Worm (Caenorhabditis elegans) whole organism, L1 larva: Measurements from ENCODE around the gene mig-10.

Experiments
- Y116A8C.19 ChIP-seq: sonication (generic microtip); optimal IDR thresholded peaks from 2 replicates; lab custom pipeline; 2016; ENCODE audit warnings: missing compliant biosample characterization, missing genetic modification characterization, borderline replicate concordance
- ama-1 ChIP-seq: fragments of 150-350 bp; optimal IDR thresholded peaks from 2 replicates; lab custom pipeline; 2014
- efl-1 ChIP-seq, 4 experiments: fragments of 150-350 bp; optimal IDR thresholded peaks in 3 of 4; peaks in 1 of 4; 1 replicate in 1 of 4; 2 replicates in 3 of 4; lab custom pipeline; 2014; ENCODE audit warnings: missing biosample characterization in 2 of 4, missing genetic modification characterization in 2 of 4, missing genetic modification reagents in 2 of 4
- elt-3 ChIP-seq, 6 experiments: fragments of 150-350 bp in 1 of 6; sonication (generic microtip); optimal IDR thresholded peaks; 2 replicates each; lab custom pipeline; 2017 to 2018; ENCODE audit warnings: missing biosample characterization in 6 of 6, missing genetic modification characterization in 6 of 6, inconsistent platforms in 1 of 6
- fkh-4 ChIP-seq: sonication (generic microtip); optimal IDR thresholded peaks from 2 replicates; lab custom pipeline; 2016; ENCODE audit warnings: missing compliant biosample characterization, missing genetic modification characterization, borderline replicate concordance
- lin-15B ChIP-seq: fragments of 150-350 bp; sonication (generic microtip); optimal IDR thresholded peaks from 3 replicates; lab custom pipeline; 2014; ENCODE audit warnings: missing biosample characterization, missing genetic modification characterization
- unc-62 ChIP-seq: fragments of 150-350 bp; optimal IDR thresholded peaks from 2 replicates; lab custom pipeline; 2014; ENCODE audit warnings: missing biosample characterization, missing genetic modification reagents, missing genetic modification characterization

mig-10 gene

ce11 chrIII:8355462-8355815 lies 76.5 kb downstream of the mig-10 start:
- no peak for TF ChIP-seq fkh-4
- TF ChIP-seq efl-1 (optimal IDR thresholded peaks at IDR 0.05; lab: Kevin White, UChicago): no peak
- TF ChIP-seq efl-1 (GFP tag; optimal IDR thresholded peaks at IDR 0.05 in 1 of 2; lab: Kevin White, UChicago): no peak
- no peak for TF ChIP-seq ama-1 (lab: Kevin White, UChicago)
- TF ChIP-seq unc-62 (GFP tag; lab: Kevin White, UChicago): no peak
- TF ChIP-seq Y116A8C.19 (tag; lab: Kevin White, UChicago): no peak
- TF ChIP-seq elt-3 (tag; optimal IDR thresholded peaks at IDR 0.05; lab: Kevin White, UChicago): no peak
- TF ChIP-seq lin-15B (tag; lab: Kevin White, UChicago): no peak
